Fruit fly (Drosophila melanogaster) whole organism, embryonic: Measurements from ENCODE around the gene CG42486.
A peak's percentile ranks its signal among the peaks of the same experiment; 100 is the strongest.

Experiments used
- Adf1 ChIP-seq: fragments of 200-800 bp; sonication (Bioruptor generic); IDR thresholded peaks from 2 replicates; pipeline ENCODE4 v1.3.6; 2022; ENCODE audit warnings: missing biosample characterization, missing genetic modification characterization
- Atf6 ChIP-seq: fragments of 200-800 bp; sonication (Bioruptor generic); IDR thresholded peaks from 2 replicates; pipeline ENCODE4 v1.3.6; 2022; ENCODE audit warnings: missing biosample characterization, missing genetic modification characterization
- C15 ChIP-seq: fragments of 200-800 bp; sonication (Bioruptor generic); IDR thresholded peaks from 3 replicates; pipeline ENCODE4 v1.3.6; 2022; ENCODE audit warnings: missing biosample characterization, missing genetic modification characterization
- CG1024 ChIP-seq: fragments of 200-800 bp; sonication (Bioruptor generic); IDR thresholded peaks from 2 replicates; pipeline ENCODE4 v1.3.6; 2022; ENCODE audit warnings: missing biosample characterization, missing genetic modification characterization
- CG11504 ChIP-seq: fragments of 200-800 bp; sonication (Bioruptor generic); optimal IDR thresholded peaks from 3 replicates; lab custom pipeline; 2019; ENCODE audit warnings: missing biosample characterization, mild to moderate bottlenecking, missing genetic modification characterization, moderate library complexity
- CG15479 ChIP-seq: fragments of 200-800 bp; sonication (Bioruptor generic); optimal IDR thresholded peaks from 3 replicates; lab custom pipeline; 2019; ENCODE audit warnings: missing biosample characterization, mild to moderate bottlenecking, missing genetic modification characterization, moderate library complexity
- CG17385 ChIP-seq: fragments of 200-800 bp; sonication (Bioruptor generic); optimal IDR thresholded peaks from 3 replicates; lab custom pipeline; 2018; ENCODE audit warnings: missing biosample characterization, mild to moderate bottlenecking, missing genetic modification characterization
- CG18764 ChIP-seq: fragments of 200-800 bp; sonication (Bioruptor generic); optimal IDR thresholded peaks from 3 replicates; lab custom pipeline; 2016; ENCODE audit warnings: missing biosample characterization, missing genetic modification characterization
- CG3163 ChIP-seq: fragments of 200-800 bp; sonication (Bioruptor generic); optimal IDR thresholded peaks from 3 replicates; lab custom pipeline; 2016; ENCODE audit warnings: missing biosample characterization, missing genetic modification characterization
- CG3281 ChIP-seq: fragments of 200-800 bp; sonication (Bioruptor generic); optimal IDR thresholded peaks from 3 replicates; lab custom pipeline; 2017; ENCODE audit warnings: missing biosample characterization, mild to moderate bottlenecking, missing genetic modification characterization
- CG3847 ChIP-seq: fragments of 200-800 bp; sonication (Bioruptor generic); IDR thresholded peaks from 2 replicates; pipeline ENCODE4 v1.3.6; 2022; ENCODE audit warnings: missing biosample characterization, missing genetic modification characterization
- CG4328 ChIP-seq: fragments of 200-800 bp; sonication (Bioruptor generic); optimal IDR thresholded peaks from 3 replicates; lab custom pipeline; 2017; ENCODE audit warnings: missing biosample characterization, missing genetic modification reagents, missing genetic modification characterization
- CG6654 ChIP-seq: fragments of 200-800 bp; sonication (Bioruptor generic); optimal IDR thresholded peaks from 2 replicates; lab custom pipeline; 2017; ENCODE audit warnings: missing biosample characterization, mild to moderate bottlenecking, missing genetic modification characterization
- CG6683 ChIP-seq: fragments of 200-800 bp; sonication (Bioruptor generic); optimal IDR thresholded peaks from 2 replicates; lab custom pipeline; 2017; ENCODE audit warnings: missing biosample characterization, mild to moderate bottlenecking, missing genetic modification characterization, missing genetic modification reagents
- CG6791 ChIP-seq: fragments of 200-800 bp; sonication (Bioruptor generic); IDR thresholded peaks from 3 replicates; pipeline ENCODE4 v1.3.6; 2022; ENCODE audit warnings: missing biosample characterization, missing genetic modification characterization; ENCODE audit not compliant: partially characterized antibody
- CG6813 ChIP-seq: fragments of 200-800 bp; sonication (Bioruptor generic); optimal IDR thresholded peaks from 2 replicates; lab custom pipeline; 2017; ENCODE audit warnings: missing biosample characterization, missing genetic modification characterization, mild to moderate bottlenecking, moderate library complexity, missing genetic modification reagents
- CG9215 ChIP-seq: fragments of 200-800 bp; sonication (Bioruptor generic); IDR thresholded peaks from 2 replicates; pipeline ENCODE4 v1.3.6; 2022; ENCODE audit warnings: missing biosample characterization, missing genetic modification characterization
- CG9437 ChIP-seq: fragments of 200-800 bp; sonication (Bioruptor generic); optimal IDR thresholded peaks from 2 replicates; lab custom pipeline; 2018; ENCODE audit warnings: missing biosample characterization, mild to moderate bottlenecking, missing genetic modification characterization
- CTCF ChIP-seq: fragments of 200-800 bp; sonication (Bioruptor generic); optimal IDR thresholded peaks from 2 replicates; lab custom pipeline; 2017; ENCODE audit warnings: missing biosample characterization, mild to moderate bottlenecking, missing genetic modification characterization, moderate library complexity
- Dad ChIP-seq: fragments of 200-800 bp; sonication (Bioruptor generic); optimal IDR thresholded peaks from 3 replicates; lab custom pipeline; 2016; ENCODE audit warnings: missing biosample characterization, missing genetic modification characterization
- Dek ChIP-seq: fragments of 200-800 bp; sonication (Bioruptor generic); optimal IDR thresholded peaks from 3 replicates; lab custom pipeline; 2019; ENCODE audit warnings: missing biosample characterization, mild to moderate bottlenecking, missing genetic modification characterization, moderate library complexity
- E2f2 ChIP-seq: fragments of 200-800 bp; sonication (Bioruptor generic); IDR thresholded peaks from 2 replicates; pipeline ENCODE4 v1.3.6; 2022; ENCODE audit warnings: missing biosample characterization, missing genetic modification characterization
- Ets65A ChIP-seq: fragments of 200-800 bp; sonication (Bioruptor generic); peaks from one replicate; lab custom pipeline; 2016; ENCODE audit warnings: missing biosample characterization, missing genetic modification characterization
- Max ChIP-seq: fragments of 200-800 bp; sonication (Bioruptor generic); optimal IDR thresholded peaks from 2 replicates; lab custom pipeline; 2016; ENCODE audit warnings: missing biosample characterization, mild to moderate bottlenecking, missing genetic modification characterization
- Med ChIP-seq: fragments of 200-800 bp; sonication (Bioruptor generic); peaks from one replicate; lab custom pipeline; 2016; ENCODE audit warnings: missing biosample characterization, missing genetic modification characterization, mild to moderate bottlenecking, inconsistent platforms, moderate library complexity
- Sox102F ChIP-seq: fragments of 200-800 bp; sonication (Bioruptor generic); optimal IDR thresholded peaks from 2 replicates; lab custom pipeline; 2018; ENCODE audit warnings: missing biosample characterization, mild to moderate bottlenecking, missing genetic modification characterization, moderate library complexity
- Sry-β ChIP-seq: fragments of 200-800 bp; sonication (Bioruptor generic); optimal IDR thresholded peaks from 2 replicates; lab custom pipeline; 2018; ENCODE audit warnings: missing biosample characterization, mild to moderate bottlenecking, missing genetic modification characterization, moderate library complexity
- Stat92E ChIP-seq, 3 experiments: fragments of >200 bp in 2 of 3; fragments of 200-800 bp in 1 of 3; sonication (Bioruptor generic) in 1 of 3; optimal IDR thresholded peaks; 2 replicates each; lab custom pipeline; 2017 to 2019; ENCODE audit warnings: missing biosample characterization in 3 of 3, missing genetic modification characterization in 3 of 3, mild to moderate bottlenecking in 1 of 3, moderate library complexity in 1 of 3
- ara ChIP-seq: fragments of 200-800 bp; sonication (Bioruptor generic); IDR thresholded peaks from 2 replicates; pipeline ENCODE4 v1.3.6; 2022; ENCODE audit warnings: missing biosample characterization, missing genetic modification characterization
- cg ChIP-seq: fragments of 200-800 bp; sonication (Bioruptor generic); optimal IDR thresholded peaks from 3 replicates; lab custom pipeline; 2019; ENCODE audit warnings: missing biosample characterization, mild to moderate bottlenecking, missing genetic modification characterization, moderate library complexity
- chn ChIP-seq: fragments of 200-800 bp; sonication (Bioruptor generic); optimal IDR thresholded peaks from 2 replicates; lab custom pipeline; 2016; ENCODE audit warnings: missing biosample characterization, missing genetic modification characterization
- dmrt99B ChIP-seq: fragments of 200-800 bp; sonication (Bioruptor generic); optimal IDR thresholded peaks from 2 replicates; lab custom pipeline; 2018; ENCODE audit warnings: missing biosample characterization, mild to moderate bottlenecking, missing genetic modification characterization, moderate library complexity
- insv ChIP-seq, 2 experiments: fragments of 200-800 bp; sonication (Bioruptor generic); optimal IDR thresholded peaks; 3 replicates each; lab custom pipeline; 2016 to 2018; ENCODE audit warnings: missing biosample characterization in 2 of 2, missing genetic modification characterization in 2 of 2
- jigr1 ChIP-seq: fragments of 200-800 bp; sonication (Bioruptor generic); IDR thresholded peaks from 3 replicates; pipeline ENCODE4 v1.3.6; 2022; ENCODE audit warnings: missing biosample characterization, missing genetic modification characterization
- luna ChIP-seq: fragments of 200-800 bp; sonication (Bioruptor generic); optimal IDR thresholded peaks from 2 replicates; lab custom pipeline; 2016; ENCODE audit warnings: missing biosample characterization, missing genetic modification characterization
- nerfin-1 ChIP-seq: fragments of 200-800 bp; sonication (Bioruptor generic); optimal IDR thresholded peaks from 3 replicates; lab custom pipeline; 2019; ENCODE audit warnings: missing biosample characterization, mild to moderate bottlenecking, missing genetic modification characterization, moderate library complexity
- p53 ChIP-seq: fragments of 200-800 bp; sonication (Bioruptor generic); optimal IDR thresholded peaks from 2 replicates; lab custom pipeline; 2016; ENCODE audit warnings: missing biosample characterization, missing genetic modification characterization
- pros ChIP-seq: fragments of 200-800 bp; sonication (Bioruptor generic); optimal IDR thresholded peaks from 3 replicates; lab custom pipeline; 2019; ENCODE audit warnings: missing biosample characterization, mild to moderate bottlenecking, missing genetic modification characterization, moderate library complexity
- pum ChIP-seq: fragments of 200-800 bp; sonication (Bioruptor generic); optimal IDR thresholded peaks from 2 replicates; lab custom pipeline; 2016; ENCODE audit warnings: missing biosample characterization, missing genetic modification characterization
- pzg ChIP-seq: fragments of 200-800 bp; sonication (Bioruptor generic); optimal IDR thresholded peaks from 3 replicates; lab custom pipeline; 2018; ENCODE audit warnings: missing biosample characterization, mild to moderate bottlenecking, missing genetic modification characterization, moderate library complexity
- sens ChIP-seq: fragments of 200-800 bp; sonication (Bioruptor generic); peaks from one replicate; lab custom pipeline; 2016; ENCODE audit warnings: missing biosample characterization, missing genetic modification characterization
- sqz ChIP-seq: fragments of 200-800 bp; sonication (Bioruptor generic); optimal IDR thresholded peaks from 3 replicates; lab custom pipeline; 2018; ENCODE audit warnings: missing biosample characterization, mild to moderate bottlenecking, missing genetic modification characterization
- tap ChIP-seq: fragments of 200-800 bp; optimal IDR thresholded peaks from 3 replicates; lab custom pipeline; 2019; ENCODE audit warnings: missing biosample characterization, mild to moderate bottlenecking, missing genetic modification characterization, moderate library complexity
- tgo ChIP-seq: fragments of 200-800 bp; sonication (Bioruptor generic); IDR thresholded peaks from 3 replicates; pipeline ENCODE4 v1.3.6; 2022; ENCODE audit warnings: missing biosample characterization, missing genetic modification characterization
- tna ChIP-seq: fragments of 200-800 bp; sonication (Bioruptor generic); IDR thresholded peaks from 2 replicates; pipeline ENCODE4 v1.3.6; 2022; ENCODE audit warnings: missing biosample characterization, missing genetic modification characterization; ENCODE audit not compliant: partially characterized antibody
- unc-4 ChIP-seq: fragments of 200-800 bp; sonication (Bioruptor generic); IDR thresholded peaks from 2 replicates; pipeline ENCODE4 v1.3.6; 2022; ENCODE audit warnings: missing biosample characterization, missing genetic modification characterization; ENCODE audit not compliant: partially characterized antibody
- wdn ChIP-seq: fragments of 200-800 bp; sonication (Bioruptor generic); IDR thresholded peaks from 2 replicates; pipeline ENCODE4 v1.3.6; 2022; ENCODE audit warnings: missing biosample characterization, missing genetic modification characterization
- zen ChIP-seq: fragments of 200-800 bp; sonication (Bioruptor generic); optimal IDR thresholded peaks from 3 replicates; lab custom pipeline; 2018; ENCODE audit warnings: missing biosample characterization, mild to moderate bottlenecking, missing genetic modification characterization, moderate library complexity

Gene CG42486

DNA sequence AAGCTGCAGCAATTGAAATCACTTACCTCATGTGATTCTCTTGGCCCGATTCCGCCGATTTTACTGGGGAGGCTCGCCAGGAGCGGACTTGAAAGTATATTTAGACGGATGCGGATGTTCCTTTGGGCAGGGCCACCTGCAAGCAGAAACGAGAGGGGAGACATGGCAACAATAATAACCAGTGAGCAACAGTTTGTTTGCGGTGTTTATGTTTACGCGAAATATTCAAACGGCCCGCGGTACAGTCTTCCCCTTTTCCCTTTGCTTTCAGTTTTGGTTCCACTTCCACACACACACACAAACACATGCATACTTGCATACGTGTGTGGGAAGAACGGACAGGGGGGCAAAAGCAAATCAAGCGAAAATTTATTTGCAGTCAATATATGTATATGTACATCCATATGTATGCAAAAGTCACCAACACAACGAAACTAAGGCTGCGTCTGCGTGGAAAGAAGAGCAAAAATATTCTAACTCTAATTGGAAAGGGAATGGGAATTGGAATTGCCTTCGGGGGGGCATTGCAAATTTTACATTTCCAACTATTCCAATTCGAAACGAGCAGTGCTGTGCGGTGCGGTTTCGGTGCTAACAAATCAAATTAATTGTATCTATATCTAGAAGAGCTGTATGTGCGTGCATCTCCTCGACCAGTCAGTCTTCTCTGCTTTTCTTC lies 36.8 kb upstream of the CG42486 start (continued):
- no peak for TF ChIP-seq Dad (GFP tag; lab: Kevin White, UChicago)
- no peak for TF ChIP-seq jigr1
- TF ChIP-seq zen, result no peak
- no peak for TF ChIP-seq dmrt99B (tag; lab: Kevin White, UChicago)
- peak; percentile 41 to 91 for TF ChIP-seq insv (GFP tag; optimal IDR thresholded peaks at IDR 0.05; lab: Kevin White, UChicago)
- peak; percentile 64 for TF ChIP-seq Med
- no peak for TF ChIP-seq CG3281 (GFP tag; lab: Kevin White, UChicago)
- no peak for TF ChIP-seq luna
- TF ChIP-seq cg, result peak; percentile 68
- TF ChIP-seq pros (GFP tag; lab: Kevin White, UChicago), result peak; percentile 13
- no peak for TF ChIP-seq CG6683 (GFP tag; lab: Kevin White, UChicago)
- no peak for TF ChIP-seq CG3163
- TF ChIP-seq tgo (GFP tag; lab: Robert Waterston, UW), result no peak
- TF ChIP-seq chn (GFP tag; lab: Kevin White, UChicago), result no peak
- TF ChIP-seq p53 (GFP tag; lab: Kevin White, UChicago), result no peak
- no peak for TF ChIP-seq CTCF
- no peak for TF ChIP-seq CG1024 (GFP tag; lab: Robert Waterston, UW)
- TF ChIP-seq tap (tag; lab: Kevin White, UChicago), result no peak
- no peak for TF ChIP-seq Max (GFP tag; lab: Kevin White, UChicago)
- no peak for TF ChIP-seq Sox102F (GFP tag; lab: Kevin White, UChicago)
- TF ChIP-seq sens (GFP tag; lab: Kevin White, UChicago), result peak; percentile 13
- no peak for TF ChIP-seq CG17385 (GFP tag; lab: Kevin White, UChicago)
- peak; percentile 30 for TF ChIP-seq nerfin-1 (tag; lab: Kevin White, UChicago)
- no peak for TF ChIP-seq pum
- TF ChIP-seq CG6791 (GFP tag; lab: Robert Waterston, UW), result no peak
- TF ChIP-seq CG6654 (GFP tag; lab: Kevin White, UChicago), result no peak
- no peak for TF ChIP-seq Ets65A
- no peak for TF ChIP-seq CG9215 (GFP tag; lab: Robert Waterston, UW)
- peak in 1 of 3 experiments; percentile 9 for TF ChIP-seq Stat92E (GFP tag; optimal IDR thresholded peaks at IDR 0.05; lab: Kevin White, UChicago)
- TF ChIP-seq C15 (GFP tag; lab: Robert Waterston, UW), result no peak
- TF ChIP-seq CG3847 (GFP tag; lab: Robert Waterston, UW), result no peak
- TF ChIP-seq tna (GFP tag; lab: Robert Waterston, UW), result no peak
- 0 out of 2 replicates have a peak, but pooled peaks have one; percentile 11 for TF ChIP-seq E2f2 (GFP tag; lab: Robert Waterston, UW)
- TF ChIP-seq CG11504 (tag; lab: Kevin White, UChicago), result no peak
- no peak for TF ChIP-seq unc-4 (GFP tag; lab: Robert Waterston, UW)

DNA sequence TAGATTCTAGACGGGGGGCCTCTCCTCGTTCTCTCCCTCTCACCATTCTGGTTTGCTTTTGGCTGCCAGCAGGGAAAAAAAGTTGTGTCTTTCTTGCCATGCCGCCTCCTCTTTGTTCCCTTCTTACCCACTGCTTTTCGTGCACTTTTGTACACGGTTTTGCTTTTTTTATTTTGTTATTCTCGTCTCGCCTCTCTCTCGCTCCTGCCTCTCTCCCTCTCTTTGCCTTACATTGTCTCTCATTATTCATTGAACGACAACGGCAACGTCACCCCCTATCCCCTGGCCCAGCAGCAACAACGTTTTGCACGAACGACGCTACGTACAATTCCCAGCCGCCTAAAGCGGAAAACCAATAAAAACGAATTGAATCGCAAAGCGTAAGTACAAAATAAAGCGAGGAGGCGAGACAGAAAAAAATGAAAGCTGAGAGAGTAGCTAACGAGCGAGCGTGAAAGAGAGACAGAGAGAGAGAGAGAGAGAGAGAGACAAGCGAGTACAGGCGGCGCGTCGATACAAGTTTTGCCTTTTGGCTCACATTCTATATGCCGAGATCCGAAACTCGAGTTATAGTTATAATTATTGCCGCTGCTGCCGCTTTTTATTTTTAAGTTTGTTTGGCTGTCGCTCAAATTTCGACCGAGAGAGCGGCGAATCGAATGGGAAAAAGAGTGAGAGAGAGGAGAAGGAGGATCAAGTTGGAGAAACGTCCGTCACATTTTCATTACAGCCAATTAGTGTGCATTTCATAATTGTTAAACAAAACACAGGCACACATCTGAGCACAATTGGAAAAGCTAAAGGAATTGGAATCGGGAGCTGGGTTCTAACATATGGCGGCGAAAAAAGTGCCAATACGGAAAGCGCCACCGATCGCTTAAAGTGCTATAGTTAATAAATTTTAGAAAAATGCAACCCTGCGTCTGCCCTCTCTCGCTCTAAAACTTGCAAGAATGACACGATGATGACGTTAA lies 35.9 kb upstream of the CG42486 start:
- TF ChIP-seq Adf1 (GFP tag; lab: Robert Waterston, UW), result peak; percentile 81
- TF ChIP-seq ara (GFP tag; lab: Robert Waterston, UW), result 0 out of 2 replicates have a peak, but pooled peaks have one; percentile 7
- peak in 1 of 2 experiments; percentile 82 for TF ChIP-seq insv (GFP tag; optimal IDR thresholded peaks at IDR 0.05; lab: Kevin White, UChicago)
- TF ChIP-seq Sry-β (GFP tag; lab: Kevin White, UChicago), result peak; percentile 50
- no peak for TF ChIP-seq pzg
- 0 out of 2 replicates have a peak, but pooled peaks have one; percentile 8 for TF ChIP-seq wdn (GFP tag; lab: Robert Waterston, UW)
- peak; percentile 82 for TF ChIP-seq CG9437 (GFP tag; lab: Kevin White, UChicago)
- no peak for TF ChIP-seq Dek (tag; lab: Kevin White, UChicago)
- TF ChIP-seq CG4328 (GFP tag; lab: Kevin White, UChicago), result no peak
- TF ChIP-seq CG6813, result peak; percentile 16
- TF ChIP-seq CG18764 (GFP tag; lab: Kevin White, UChicago), result no peak
- peak; percentile 95 for TF ChIP-seq sqz
- TF ChIP-seq Atf6, result 0 out of 2 replicates have a peak, but pooled peaks have one; percentile 12
- TF ChIP-seq CG15479 (GFP tag; lab: Kevin White, UChicago), result peak; percentile 17
